Worm (Caenorhabditis elegans) whole organism, young adult: ENCODE measurements around the gene ucr-2.2.

Source experiments
- F33H1.4 ChIP-seq: fragments of 200-800 bp; sonication (Bioruptor generic); IDR thresholded peaks from 2 replicates; pipeline ENCODE4 v1.3.6; 2022; ENCODE audit warnings: missing genetic modification reagents, missing genetic modification characterization, missing compliant biosample characterization
- T07F8.4 ChIP-seq: sonication (generic microtip); optimal IDR thresholded peaks from 2 replicates; lab custom pipeline; 2016; ENCODE audit warnings: mild to moderate bottlenecking, missing genetic modification characterization, moderate library complexity, missing compliant biosample characterization
- ama-1 ChIP-seq, 3 experiments: fragments of 150-350 bp in 1 of 3; sonication (generic microtip) in 2 of 3; optimal IDR thresholded peaks; 2 replicates each; lab custom pipeline; 2014 to 2018; ENCODE audit warnings: missing biosample characterization in 2 of 3, missing genetic modification characterization in 2 of 3, missing genetic modification reagents in 2 of 3
- atf-7 ChIP-seq: sonication (generic microtip); optimal IDR thresholded peaks from 2 replicates; lab custom pipeline; 2017; ENCODE audit warnings: mild to moderate bottlenecking, missing genetic modification characterization, missing compliant biosample characterization
- athp-1 ChIP-seq: sonication (generic microtip); optimal IDR thresholded peaks from 2 replicates; lab custom pipeline; 2017; ENCODE audit warnings: mild to moderate bottlenecking, missing genetic modification characterization, missing compliant biosample characterization
- ccch-3 ChIP-seq: fragments of 200-800 bp; sonication (Bioruptor generic); optimal IDR thresholded peaks from 2 replicates; lab custom pipeline; 2018; ENCODE audit warnings: mild to moderate bottlenecking, missing genetic modification characterization, missing compliant biosample characterization
- cebp-2 ChIP-seq: fragments of 200-800 bp; sonication (Bioruptor generic); IDR thresholded peaks from 2 replicates; pipeline ENCODE4 v1.3.6; 2022; ENCODE audit warnings: missing genetic modification characterization, missing compliant biosample characterization
- madf-3 ChIP-seq: fragments of 200-800 bp; sonication (Bioruptor generic); IDR thresholded peaks from 2 replicates; pipeline ENCODE4 v1.3.6; 2022; ENCODE audit warnings: missing genetic modification reagents, missing genetic modification characterization, missing compliant biosample characterization
- nfya-1 ChIP-seq: sonication (generic microtip); optimal IDR thresholded peaks from 2 replicates; lab custom pipeline; 2017; ENCODE audit warnings: antibody characterized with exemption, missing compliant biosample characterization, missing genetic modification characterization, borderline replicate concordance; ENCODE audit not compliant: insufficient read depth
- nfyb-1 ChIP-seq: fragments of 200-800 bp; sonication (Bioruptor generic); IDR thresholded peaks from 2 replicates; pipeline ENCODE4 v1.3.6; 2022; ENCODE audit warnings: missing genetic modification reagents, missing genetic modification characterization, missing compliant biosample characterization
- snpc-4 ChIP-seq, 5 experiments: fragments of 150-350 bp in 1 of 5; sonication (generic microtip) in 4 of 5; optimal IDR thresholded peaks; 2 replicates each; lab custom pipeline; 2014 to 2018; ENCODE audit warnings: missing genetic modification characterization in 5 of 5, missing biosample characterization in 3 of 5, antibody characterized with exemption in 2 of 5, mild to moderate bottlenecking in 2 of 5, missing compliant biosample characterization in 2 of 5, missing genotype in 2 of 5, moderate library complexity in 2 of 5, missing genetic modification reagents in 1 of 5
- somi-1 ChIP-seq: fragments of 200-800 bp; sonication (Bioruptor generic); optimal IDR thresholded peaks from 2 replicates; lab custom pipeline; 2018; ENCODE audit warnings: mild to moderate bottlenecking, missing genetic modification characterization, missing compliant biosample characterization
- ztf-26 ChIP-seq: sonication (generic microtip); optimal IDR thresholded peaks from 2 replicates; lab custom pipeline; 2017; ENCODE audit warnings: missing genetic modification characterization, missing compliant biosample characterization

DNA sequence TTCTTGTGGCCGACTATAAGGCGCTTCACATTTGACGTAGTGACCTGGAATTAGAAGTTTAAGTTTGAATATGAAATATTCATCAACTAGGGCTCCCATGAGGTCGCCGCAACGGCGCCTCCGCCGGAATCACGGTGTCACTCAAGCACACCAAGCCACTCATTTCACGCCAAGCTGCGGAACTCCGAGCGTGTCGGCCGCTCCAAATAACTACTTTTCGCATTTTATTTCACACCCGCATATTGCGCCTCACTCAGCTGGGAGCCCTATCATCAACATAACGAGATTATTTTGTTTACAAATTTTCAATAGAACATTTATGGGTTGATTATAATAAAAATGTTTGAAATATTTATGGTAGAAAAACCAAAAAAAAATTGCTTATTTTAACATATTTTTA is 15.8 kb upstream of the ucr-2.2 start:
- TF ChIP-seq cebp-2 (GFP tag; lab: Robert Waterston, UW) (no peak), snpc-4 (GFP tag; optimal IDR thresholded peaks at IDR 0.05; lab: Kevin White, UChicago) (peak; percentile 53), snpc-4 (tag; optimal IDR thresholded peaks at IDR 0.05; lab: Kevin White, UChicago) (peak in 2 of 4 experiments; percentile 71 to 79), atf-7 (no peak), ama-1 (optimal IDR thresholded peaks at IDR 0.05; lab: Kevin White, UChicago) (no peak), ama-1 (GFP tag; optimal IDR thresholded peaks at IDR 0.05; lab: Kevin White, UChicago) (no peak), T07F8.4 (no peak), ccch-3 (GFP tag; lab: Kevin White, UChicago) (no peak), athp-1 (no peak), nfyb-1 (GFP tag; lab: Robert Waterston, UW) (no peak), nfya-1 (tag; lab: Kevin White, UChicago) (no peak), somi-1 (GFP tag; lab: Kevin White, UChicago) (no peak), madf-3 (no peak), ztf-26 (tag; lab: Kevin White, UChicago) (no peak), F33H1.4 (no peak)
